Worm (Caenorhabditis elegans): ENCODE data around the gene C06C6.7.

DNA sequence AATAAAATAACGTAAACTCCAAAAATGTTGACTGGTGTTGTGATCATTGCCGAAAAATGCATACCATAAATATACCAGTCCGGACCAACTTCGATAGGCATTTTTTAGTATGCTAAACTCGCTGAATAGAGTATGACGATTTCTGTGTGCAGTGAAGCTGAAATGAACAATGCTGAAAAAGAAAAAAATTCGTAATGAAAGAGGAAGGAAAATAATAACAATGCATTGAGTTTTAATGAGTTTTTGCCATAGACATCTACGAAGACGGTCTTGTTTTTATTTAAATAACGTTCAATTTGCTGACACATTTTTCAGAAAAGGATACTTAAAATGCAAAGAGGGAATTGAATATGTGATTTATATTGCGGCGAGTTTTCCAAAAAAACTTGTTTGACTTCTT, 24.4 kb upstream of the C06C6.7 start, which contains the start of gene sri-1:
- TF ChIP-seq ztf-11 (tag; optimal IDR thresholded peaks at IDR 0.05) (no peak), sptf-1 (tag; optimal IDR thresholded peaks at IDR 0.05) (no peak), drap-1 (GFP tag; optimal IDR thresholded peaks at IDR 0.05) (no peak), nhr-76 (tag; optimal IDR thresholded peaks at IDR 0.05) (no peak)
